Worm (Caenorhabditis elegans): ENCODE data around the gene zipt-2.2.
"Not testable (repeated sequence)": the region's sequence is repeated elsewhere in the genome, so short reads cannot be mapped to it uniquely, and the experiment has no call there.

- not testable (repeated sequence) for TF ChIP-seq cog-1 (tag; optimal IDR thresholded peaks at IDR 0.05); tab-1 (GFP tag; IDR thresholded peaks at IDR 0.05); flt-1 (GFP tag; IDR thresholded peaks at IDR 0.05); med-1 (GFP tag; optimal IDR thresholded peaks at IDR 0.05; ENCODE audit: insufficient read depth); klf-2 (GFP tag; conservative IDR thresholded peaks at IDR 0.05); T22C8.4 (GFP tag; IDR thresholded peaks at IDR 0.05); ztf-23 (GFP tag; IDR thresholded peaks at IDR 0.05); ref-1 (GFP tag; conservative IDR thresholded peaks at IDR 0.05)
Observed at ce11 chrIV:4196729-4197128, 38.4 kb downstream of the zipt-2.2 start, which contains the start of gene K06B9.6.
